Fruit fly (Drosophila melanogaster): Measurements from ENCODE around the gene ppk21.

ppk21 gene

DNA sequence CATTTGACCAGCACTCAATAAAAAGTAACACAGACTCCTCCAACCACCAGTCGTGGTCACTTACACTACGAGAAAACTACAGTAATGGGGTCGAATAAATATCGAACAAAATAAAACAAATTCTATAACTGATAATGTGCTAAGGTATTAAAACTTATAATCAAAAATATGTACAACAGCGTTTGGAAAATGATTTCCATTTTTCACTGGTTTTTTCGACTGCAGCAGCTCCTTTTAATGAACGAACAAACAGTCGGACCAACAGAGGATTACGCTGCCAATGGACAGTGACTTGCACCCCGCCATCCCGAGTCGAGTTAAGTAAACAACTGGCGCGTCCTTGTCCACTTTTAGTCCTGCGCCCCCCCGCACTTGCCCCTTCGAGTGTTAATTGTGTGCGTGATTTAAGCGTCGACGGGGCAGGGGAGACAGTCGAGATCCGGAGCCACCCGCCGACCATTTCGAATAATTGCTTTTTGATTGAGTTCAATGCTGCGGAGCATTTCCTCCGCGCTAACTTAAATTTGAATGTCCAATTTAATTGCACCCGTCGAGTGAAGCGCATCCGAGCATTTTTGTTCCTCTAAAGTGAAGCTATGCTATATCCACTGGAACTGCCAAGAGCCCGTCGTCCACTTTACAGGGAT is at the start of gene ppk21:
Gene ppk21, plus strand, starts transcription at position 597 of the 647 bp plus-strand sequence.
- no peak for TF ChIP-seq CG17801 (GFP tag; optimal IDR thresholded peaks at IDR 0.05; ENCODE audit: partially characterized antibody)

DNA sequence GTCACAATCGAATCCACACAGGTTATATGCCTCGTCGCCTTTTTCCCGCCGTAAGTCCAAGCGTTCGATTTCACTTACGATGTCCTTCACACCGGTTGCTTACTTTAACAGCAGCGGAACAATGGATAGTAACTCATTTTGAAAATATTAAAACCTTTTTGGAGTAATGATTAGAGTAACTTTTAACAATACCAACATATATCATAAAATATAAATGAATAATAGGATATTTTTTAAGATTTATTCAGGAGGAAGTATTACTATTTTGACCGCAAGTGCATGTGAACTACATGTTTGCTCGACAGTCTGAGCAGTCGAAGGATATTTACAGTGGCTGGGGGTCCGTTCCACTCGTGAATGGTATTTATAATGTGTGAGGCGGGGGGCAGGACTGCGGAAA is 47.4 kb upstream of the ppk21 start:
- TF ChIP-seq CG17801 (GFP tag; optimal IDR thresholded peaks at IDR 0.05; ENCODE audit: partially characterized antibody), result no peak

DNA sequence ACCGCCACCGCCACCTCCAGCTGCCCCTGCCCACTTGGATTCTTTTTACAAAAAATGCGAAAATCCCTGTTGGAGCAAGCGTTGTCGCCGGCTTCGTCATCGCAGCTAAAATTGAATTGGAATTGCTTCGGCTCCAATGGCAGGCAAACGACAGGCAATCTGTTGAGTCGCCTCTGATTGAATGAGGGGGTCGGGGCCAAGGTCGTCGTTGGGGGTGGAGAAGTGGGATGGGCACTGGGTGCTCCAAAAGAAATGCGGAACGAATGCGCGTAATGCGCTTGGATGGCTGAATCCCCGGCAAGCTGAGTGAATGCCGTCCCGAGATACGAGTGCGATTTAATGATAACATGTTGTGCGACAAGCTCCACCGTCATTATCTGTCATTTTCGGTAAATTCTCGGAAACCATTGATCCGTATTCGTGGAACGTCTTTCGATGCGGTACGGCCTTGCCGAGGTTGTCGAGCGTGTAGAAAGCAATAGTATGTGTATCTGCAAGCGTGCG is 46.8 kb upstream of the ppk21 start:
- TF ChIP-seq CG17801 (GFP tag; optimal IDR thresholded peaks at IDR 0.05; ENCODE audit: partially characterized antibody), result no peak

DNA sequence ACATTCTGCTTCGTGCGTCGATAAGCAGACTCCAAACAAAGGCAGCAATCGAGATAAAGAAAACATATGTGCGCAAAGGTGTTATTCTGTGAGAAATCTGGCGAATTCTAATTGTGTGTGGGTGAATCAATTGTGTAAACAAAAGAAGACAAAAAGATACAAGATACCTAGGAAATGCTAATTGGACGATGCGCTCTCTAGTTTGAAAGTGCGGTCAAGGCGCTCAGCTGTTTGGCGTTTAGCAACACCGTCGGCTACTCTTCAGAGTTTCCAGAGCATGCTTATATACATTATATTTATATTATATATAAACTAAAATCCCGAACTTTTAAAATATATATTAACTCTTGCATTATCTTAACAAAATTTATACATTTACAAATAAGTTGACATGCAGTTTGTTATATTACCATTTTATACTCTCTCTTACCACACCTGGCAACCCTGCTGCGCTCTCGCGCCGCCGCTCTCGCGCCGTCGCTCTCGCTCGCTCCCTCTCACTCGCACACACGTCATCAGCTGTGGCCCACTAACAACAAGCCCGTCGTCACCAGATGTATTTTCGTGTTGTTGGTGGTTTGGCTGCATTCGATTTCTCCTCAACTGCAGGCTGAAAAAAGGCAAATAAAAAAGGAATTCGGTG is 45.9 kb upstream of the ppk21 start, which contains the start of gene CG1907:
Gene CG1907, plus strand, starts transcription at position 551 of the 643 bp plus-strand sequence.
- peak; percentile 97 for TF ChIP-seq CG17801 (GFP tag; optimal IDR thresholded peaks at IDR 0.05; ENCODE audit: partially characterized antibody)

DNA sequence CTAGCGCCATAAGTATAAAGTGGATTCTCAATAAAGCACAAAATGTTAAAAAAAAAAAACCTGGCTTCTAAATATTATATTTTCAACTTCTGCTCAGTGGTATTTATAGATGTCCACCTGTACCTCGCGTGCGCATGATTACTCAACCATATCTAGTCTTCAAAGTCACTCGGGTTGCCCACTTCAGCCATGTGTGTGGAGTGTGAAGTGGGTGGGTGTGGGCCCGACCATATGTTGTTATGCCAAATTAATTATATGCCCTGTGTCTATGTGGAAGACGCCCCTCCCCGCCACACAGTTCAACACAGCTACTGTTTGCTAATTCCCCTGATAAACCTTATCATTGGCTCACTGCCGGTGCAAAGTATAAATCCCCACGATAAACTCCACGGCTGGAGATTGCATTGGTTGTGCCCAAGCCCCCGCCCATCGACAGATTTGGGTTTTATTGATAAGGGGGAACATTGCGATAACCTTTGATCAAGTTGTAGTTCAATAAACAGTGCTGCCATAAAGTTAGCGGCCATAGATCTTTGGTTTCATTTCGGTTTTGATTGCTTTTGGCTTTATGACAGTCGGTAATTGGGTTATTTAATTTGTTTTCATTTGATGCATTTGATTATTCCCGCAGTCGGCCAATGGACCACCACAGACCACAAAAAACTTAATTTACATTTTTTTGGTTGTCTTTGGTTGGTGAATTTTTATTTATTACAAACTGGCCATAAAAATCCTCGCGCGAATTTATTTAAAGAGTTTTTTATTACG is 43.7 kb upstream of the ppk21 start:
- no peak for TF ChIP-seq CG17801 (GFP tag; optimal IDR thresholded peaks at IDR 0.05; ENCODE audit: partially characterized antibody)

DNA sequence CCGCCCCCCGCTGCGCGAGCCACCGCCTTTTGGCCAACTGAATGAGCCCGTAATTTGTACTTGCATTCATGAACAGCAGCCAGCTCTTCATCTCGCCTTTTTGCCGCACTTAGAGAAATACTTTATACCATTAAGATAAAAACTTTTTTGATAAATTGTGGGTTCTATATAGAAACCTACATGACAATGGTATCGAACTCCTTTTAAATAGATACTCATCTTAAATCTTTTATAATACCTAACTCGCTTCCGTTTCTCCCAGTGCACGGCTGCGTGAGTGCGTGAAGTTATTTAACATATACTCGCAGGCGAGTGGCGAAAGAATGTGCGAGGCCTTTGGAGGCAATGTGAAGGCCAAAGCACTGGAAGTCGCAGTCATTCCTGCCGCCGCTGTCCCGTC is 38.7 kb upstream of the ppk21 start:
- TF ChIP-seq CG17801 (GFP tag; optimal IDR thresholded peaks at IDR 0.05; ENCODE audit: partially characterized antibody), result no peak

DNA sequence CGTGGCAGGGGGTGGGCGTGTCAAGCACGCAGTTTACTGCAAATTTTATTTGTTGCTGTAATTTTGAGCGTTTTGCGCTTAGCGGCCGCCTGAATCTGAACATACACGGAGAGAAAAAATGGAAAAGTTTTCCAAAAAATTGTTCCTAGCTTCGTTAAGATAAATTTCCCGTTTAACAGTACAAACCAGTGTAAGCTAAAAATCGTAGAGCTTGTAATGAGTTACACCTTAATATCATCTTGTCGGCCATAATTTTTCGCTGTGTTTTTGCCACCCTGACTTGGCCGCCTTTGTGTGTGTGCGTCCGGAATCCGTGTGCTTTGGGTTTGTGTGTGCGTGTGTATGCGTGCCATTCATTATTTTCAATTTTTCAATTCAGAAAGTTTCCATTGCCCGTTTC is 13.1 kb upstream of the ppk21 start:
- no peak for TF ChIP-seq CG17801 (GFP tag; optimal IDR thresholded peaks at IDR 0.05; ENCODE audit: partially characterized antibody)

DNA sequence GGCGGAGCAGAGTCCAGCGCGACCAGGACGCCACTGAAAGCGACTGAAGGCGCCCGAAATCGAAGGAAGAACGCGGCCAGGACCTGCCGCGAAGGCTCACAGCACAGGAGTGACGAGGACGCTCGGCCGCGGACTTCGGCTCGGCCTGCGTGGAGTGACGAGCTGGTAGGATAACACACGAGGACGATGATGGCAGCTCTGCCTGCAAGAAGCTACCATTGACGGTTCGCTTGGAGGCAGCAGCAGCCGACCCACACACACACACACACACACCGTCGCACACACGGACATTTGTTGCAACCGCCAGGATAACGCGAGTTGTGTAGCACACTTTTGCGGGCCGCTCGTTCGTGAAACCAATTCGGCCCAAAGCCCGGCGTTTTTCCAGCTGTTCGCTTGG is 4.6 kb upstream of the ppk21 start, which contains the start of gene Dop1R2:
Gene Dop1R2, minus strand, starts transcription at position 35 of the 400 bp plus-strand sequence.
- no peak for TF ChIP-seq CG17801 (GFP tag; optimal IDR thresholded peaks at IDR 0.05; ENCODE audit: partially characterized antibody)

DNA sequence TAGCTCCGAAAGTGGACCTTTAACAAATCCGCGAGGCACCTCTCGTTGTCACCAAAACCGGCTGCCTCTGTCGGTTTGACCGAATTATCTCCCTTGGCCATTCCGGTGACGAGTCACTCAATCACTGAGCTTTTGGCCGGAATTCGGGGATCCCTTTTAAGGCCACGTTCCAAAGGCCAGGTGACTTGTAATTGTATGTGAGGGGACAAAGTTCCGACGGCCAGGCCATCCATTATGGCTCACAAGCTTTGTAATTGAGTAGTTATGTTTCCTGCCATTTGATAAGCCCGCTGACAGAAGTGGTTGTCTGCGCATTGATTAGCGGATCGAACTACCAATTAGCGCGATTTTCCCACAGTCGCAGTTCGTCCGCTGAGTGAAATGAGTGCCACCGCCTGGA is 4.2 kb downstream of the ppk21 start, which contains the start of the genes ppk20 and ppk30:
Gene ppk20, minus strand, starts transcription at position 101 of the 400 bp plus-strand sequence.
Gene ppk30, plus strand, starts transcription at position 373 of the 400 bp plus-strand sequence.
- no peak for TF ChIP-seq CG17801 (GFP tag; optimal IDR thresholded peaks at IDR 0.05; ENCODE audit: partially characterized antibody)

DNA sequence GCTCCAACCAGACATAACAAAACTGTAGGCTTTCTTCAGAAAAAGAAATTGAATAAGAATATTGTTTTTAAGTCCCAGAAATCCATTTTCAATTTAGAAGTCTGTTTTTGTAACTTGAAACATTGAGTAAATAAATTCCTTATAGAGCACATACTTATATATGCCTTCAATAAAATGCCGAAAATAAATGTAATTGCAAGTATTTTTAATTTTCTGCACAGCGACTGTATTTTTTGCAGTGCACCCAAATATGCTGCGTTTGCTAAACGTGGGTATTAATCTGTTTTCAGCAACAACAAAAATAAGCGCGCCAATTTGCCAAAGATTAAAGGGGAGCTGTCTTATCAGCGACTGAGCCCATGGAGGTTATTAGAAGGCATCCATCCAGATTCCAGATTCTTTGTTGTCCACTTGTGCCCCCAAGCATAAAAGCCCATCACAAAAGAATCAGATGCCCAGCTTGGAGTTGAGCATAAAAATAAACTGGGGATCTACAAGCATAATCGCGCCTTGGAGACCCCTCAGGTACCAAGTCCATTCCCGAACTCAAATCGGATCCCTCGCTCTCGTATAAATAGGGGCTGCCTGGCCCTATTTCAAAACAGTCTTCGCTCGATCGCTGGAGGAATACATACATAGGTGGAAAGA is 6.6 kb downstream of the ppk21 start, which contains the start of gene Obp99a:
Gene Obp99a, plus strand, starts transcription at position 598 of the 648 bp plus-strand sequence.
- TF ChIP-seq CG17801 (GFP tag; optimal IDR thresholded peaks at IDR 0.05; ENCODE audit: partially characterized antibody), result no peak

DNA sequence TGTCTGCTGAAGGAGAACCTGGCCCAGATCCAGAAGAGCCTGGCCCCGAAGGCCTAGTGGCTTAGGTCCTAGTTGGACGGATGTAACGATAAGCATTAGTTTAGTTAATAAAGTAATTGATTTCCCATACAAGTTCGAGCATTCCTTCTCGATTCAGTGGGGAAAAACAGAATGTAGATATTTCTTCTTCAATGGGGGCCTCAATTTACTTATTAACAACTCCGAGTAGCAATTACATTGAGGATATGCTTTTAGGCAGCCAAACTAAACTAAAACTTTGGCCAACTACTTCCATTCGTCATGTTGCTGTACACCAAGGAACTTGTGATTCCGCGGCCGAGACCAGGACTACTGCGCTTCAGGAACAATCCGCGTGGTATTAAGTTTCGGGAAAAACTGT is 7.6 kb downstream of the ppk21 start, which contains the start of gene ppk19:
Gene ppk19, plus strand, starts transcription at position 301 of the 400 bp plus-strand sequence.
- no peak for TF ChIP-seq CG17801 (GFP tag; optimal IDR thresholded peaks at IDR 0.05; ENCODE audit: partially characterized antibody)

DNA sequence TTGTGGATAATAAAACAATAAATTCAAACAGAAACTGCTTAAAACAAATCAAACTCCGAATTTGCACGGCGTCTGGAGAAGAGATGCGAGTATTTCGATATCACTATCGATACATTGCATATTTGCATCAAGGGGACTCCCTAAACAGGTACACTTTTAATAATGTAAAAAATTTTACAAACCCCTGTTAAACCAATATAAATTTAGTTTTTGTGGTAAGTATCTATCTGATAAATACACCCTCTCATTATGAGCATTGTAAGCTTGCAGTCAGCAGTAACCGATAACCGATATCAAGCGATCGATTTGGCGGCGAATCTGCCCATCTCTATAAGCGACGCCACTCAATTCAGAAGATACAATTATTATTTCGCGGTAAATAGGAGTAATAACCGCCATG is 10.8 kb downstream of the ppk21 start, which contains the start of the genes Bub3 and Cap-D2:
Gene Bub3, minus strand, starts transcription at position 89 of the 400 bp plus-strand sequence.
Gene Cap-D2, plus strand, starts transcription at position 319 of the 400 bp plus-strand sequence.
- TF ChIP-seq CG17801 (GFP tag; optimal IDR thresholded peaks at IDR 0.05; ENCODE audit: partially characterized antibody), result peak; percentile 71

DNA sequence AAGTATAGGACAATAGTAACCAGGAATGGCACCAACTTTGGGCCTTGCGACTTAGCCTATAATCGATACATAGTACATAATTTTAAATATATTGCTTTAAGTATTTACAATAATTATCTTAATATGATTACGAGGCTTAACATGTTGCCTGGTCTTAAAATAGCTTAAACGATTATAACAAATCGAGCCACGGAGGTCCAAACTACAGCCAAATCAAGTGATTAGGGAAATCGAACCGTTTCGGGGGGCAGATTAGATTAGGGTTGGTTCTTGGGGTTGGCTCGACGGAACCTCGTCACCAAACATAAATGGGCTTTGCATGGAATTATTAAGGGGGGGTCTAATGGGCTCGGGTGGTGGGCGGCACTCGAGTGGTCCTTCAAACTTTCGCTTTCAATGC is 16.7 kb downstream of the ppk21 start:
- TF ChIP-seq CG17801 (GFP tag; optimal IDR thresholded peaks at IDR 0.05; ENCODE audit: partially characterized antibody), result no peak

DNA sequence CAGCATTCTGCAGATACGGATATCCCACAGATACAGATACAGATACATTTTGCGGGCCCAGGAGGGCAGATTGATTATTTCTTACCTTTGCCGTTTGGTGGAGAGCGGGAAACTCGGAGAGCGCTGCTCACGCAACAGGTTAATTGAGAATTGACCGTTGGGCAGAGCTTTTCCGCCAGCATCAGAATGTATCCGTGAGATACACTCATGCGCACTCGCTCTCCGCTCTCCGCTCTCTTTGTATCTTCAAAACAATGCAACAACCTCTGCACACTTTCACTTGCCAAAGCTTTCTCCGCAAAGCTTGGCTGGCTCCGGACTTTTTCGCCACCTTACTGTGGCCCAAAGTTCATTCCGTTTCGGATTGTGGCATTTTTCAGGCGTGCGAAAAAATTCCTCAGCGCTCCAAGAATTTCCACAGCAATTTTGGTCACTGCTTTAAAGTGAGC is 17.6 kb downstream of the ppk21 start, which contains the start of the genes CG7582 and Gycalpha99B:
Gene CG7582, minus strand, starts transcription at position 127 of the 449 bp plus-strand sequence.
Gene Gycalpha99B, plus strand, starts transcription at position 352 of the 449 bp plus-strand sequence.
- no peak for TF ChIP-seq CG17801 (GFP tag; optimal IDR thresholded peaks at IDR 0.05; ENCODE audit: partially characterized antibody)

Data from ovary, adult (tissue).